Fruit fly (Drosophila melanogaster) whole organism, larva: ENCODE results near the gene AttD.

Source experiments
- noc ChIP-seq: fragments of 200-800 bp; sonication (Bioruptor generic); optimal IDR thresholded peaks from 3 replicates; lab custom pipeline; 2019; ENCODE audit warnings: missing biosample characterization, mild to moderate bottlenecking, missing genetic modification characterization, moderate library complexity

Gene AttD

dm6 chr3R:17611836-17612235 lies 13.2 kb upstream of the AttD start:
- no peak for TF ChIP-seq noc (tag; lab: Kevin White, UChicago)

dm6 chr3R:17612587-17612986 lies 12.5 kb upstream of the AttD start, which contains the start of gene CG34281:
Gene CG34281, plus strand, starts transcription at chr3R:17612887.
- TF ChIP-seq noc (tag; lab: Kevin White, UChicago), result no peak

- no peak for TF ChIP-seq noc (tag; lab: Kevin White, UChicago)
These were observed 11.5 kb upstream of the AttD start, which contains the start of gene CG14327 for dm6 chr3R:17613549-17613948. Gene CG14327, plus strand, starts transcription at chr3R:17613709.

- no peak for TF ChIP-seq noc (tag; lab: Kevin White, UChicago)
These were observed 10.0 kb upstream of the AttD start for dm6 chr3R:17615076-17615475.

dm6 chr3R:17615746-17616145 lies 9.3 kb upstream of the AttD start:
- no peak for TF ChIP-seq noc (tag; lab: Kevin White, UChicago)

dm6 chr3R:17616541-17616940 lies 8.5 kb upstream of the AttD start:
- no peak for TF ChIP-seq noc (tag; lab: Kevin White, UChicago)

- TF ChIP-seq noc (tag; lab: Kevin White, UChicago), result no peak
These were observed 7.7 kb upstream of the AttD start for dm6 chr3R:17617121-17617975.

- TF ChIP-seq noc (tag; lab: Kevin White, UChicago), result no peak
These were observed 7.1 kb upstream of the AttD start for dm6 chr3R:17617976-17618308.

- TF ChIP-seq noc (tag; lab: Kevin White, UChicago), result no peak
These were observed 6.3 kb upstream of the AttD start, which contains the start of the genes CG14324 and CG14326 for dm6 chr3R:17618699-17619150. Gene CG14324, minus strand, starts transcription at chr3R:17618799. Gene CG14326, plus strand, starts transcription at chr3R:17619100.

- peak; percentile 26 for TF ChIP-seq noc (tag; lab: Kevin White, UChicago)
These were observed 5.3 kb upstream of the AttD start for dm6 chr3R:17619726-17620282.

- no peak for TF ChIP-seq noc (tag; lab: Kevin White, UChicago)
These were observed 2.9 kb upstream of the AttD start, which contains the start of gene CG14323 for dm6 chr3R:17622062-17622766. Gene CG14323, minus strand, starts transcription at chr3R:17622112.

dm6 chr3R:17624549-17624948 lies 519 bp upstream of the AttD start:
- TF ChIP-seq noc (tag; lab: Kevin White, UChicago), result no peak

- TF ChIP-seq noc (tag; lab: Kevin White, UChicago), result no peak
These were observed 1.8 kb downstream of the AttD start, which contains the start of gene CG14325 for dm6 chr3R:17626827-17627226. Gene CG14325, plus strand, starts transcription at chr3R:17627127.

dm6 chr3R:17630417-17630816 lies 5.3 kb downstream of the AttD start, which contains the start of gene CG43175:
Gene CG43175, plus strand, starts transcription at chr3R:17630717.
- TF ChIP-seq noc (tag; lab: Kevin White, UChicago), result no peak

- no peak for TF ChIP-seq noc (tag; lab: Kevin White, UChicago)
These were observed 6.3 kb downstream of the AttD start for dm6 chr3R:17631176-17631865.
